Worm (Caenorhabditis elegans): ENCODE measurements around the gene srh-178.

- TF ChIP-seq lsy-2 (tag; optimal IDR thresholded peaks at IDR 0.05) (no peak), lir-3 (tag; optimal IDR thresholded peaks at IDR 0.05) (no peak), spr-3 (GFP tag; optimal IDR thresholded peaks at IDR 0.05) (no peak), unc-62 (GFP tag; optimal IDR thresholded peaks at IDR 0.05 in 1 of 2) (no peak), unc-62 (tag; optimal IDR thresholded peaks at IDR 0.05) (no peak), mep-1 (tag; optimal IDR thresholded peaks at IDR 0.05) (no peak), lin-29 (GFP tag; IDR thresholded peaks at IDR 0.05) (no peak)
Measured at ce11 chrV:18506772-18507171, 26.6 kb upstream of the srh-178 start.
